Worm (Caenorhabditis elegans) whole organism, L4 larva: Measurements from ENCODE around the gene spp-22.
A peak's percentile ranks its signal among the peaks of the same experiment; 100 is the strongest.

Source experiments
- F10B5.3 ChIP-seq: sonication (generic microtip); optimal IDR thresholded peaks from 2 replicates; lab custom pipeline; 2016; ENCODE audit warnings: mild to moderate bottlenecking, missing genetic modification characterization, missing compliant biosample characterization
- F26F4.8 ChIP-seq: fragments of 200-800 bp; sonication (Bioruptor generic); conservative IDR thresholded peaks from 2 replicates; pipeline ENCODE4 v1.3.6; 2022; ENCODE audit warnings: missing genetic modification characterization, missing compliant biosample characterization
- F44E2.7 ChIP-seq: fragments of 200-800 bp; sonication (Bioruptor generic); IDR thresholded peaks from 2 replicates; pipeline ENCODE4 v2.1.2; 2022; ENCODE audit warnings: missing genetic modification characterization, missing compliant biosample characterization
- F49E8.2 ChIP-seq: sonication (generic microtip); optimal IDR thresholded peaks from 2 replicates; lab custom pipeline; 2016; ENCODE audit warnings: missing compliant biosample characterization, mild to moderate bottlenecking, missing genetic modification characterization, borderline replicate concordance
- R02D3.7 ChIP-seq: fragments of 150-350 bp; sonication (generic microtip); optimal IDR thresholded peaks from 3 replicates; lab custom pipeline; 2014; ENCODE audit warnings: missing biosample characterization, missing genetic modification characterization
- T20F7.1 ChIP-seq: fragments of 200-800 bp; sonication (Bioruptor generic); optimal IDR thresholded peaks from 2 replicates; lab custom pipeline; 2018; ENCODE audit warnings: mild to moderate bottlenecking, missing genetic modification characterization, missing compliant biosample characterization
- ZK337.2 ChIP-seq: fragments of 200-800 bp; sonication (Bioruptor generic); IDR thresholded peaks from 2 replicates; pipeline ENCODE4 v1.3.6; 2022; ENCODE audit warnings: missing genetic modification reagents, missing genetic modification characterization, missing compliant biosample characterization
- aha-1 ChIP-seq: fragments of 150-350 bp; peaks from one replicate; lab custom pipeline; 2014; ENCODE audit warnings: missing biosample characterization, missing genetic modification characterization
- ceh-82 ChIP-seq: sonication (generic microtip); optimal IDR thresholded peaks from 2 replicates; lab custom pipeline; 2017; ENCODE audit warnings: missing biosample characterization, missing genetic modification characterization
- daf-16 ChIP-seq, 3 experiments: sonication (generic microtip); optimal IDR thresholded peaks; 2 replicates each; lab custom pipeline; 2016 to 2017; ENCODE audit warnings: missing genetic modification characterization in 3 of 3, missing genetic modification reagents in 3 of 3, mild to moderate bottlenecking in 2 of 3, missing compliant biosample characterization in 2 of 3, missing biosample characterization in 1 of 3, moderate library complexity in 1 of 3
- dpl-1 ChIP-seq: fragments of 150-350 bp; optimal IDR thresholded peaks from 2 replicates; lab custom pipeline; 2014; ENCODE audit warnings: missing biosample characterization, missing genetic modification reagents, missing genetic modification characterization
- dve-1 ChIP-seq: sonication (generic microtip); optimal IDR thresholded peaks from 2 replicates; lab custom pipeline; 2017; ENCODE audit warnings: antibody characterized with exemption, mild to moderate bottlenecking, missing genetic modification characterization, missing compliant biosample characterization; ENCODE audit not compliant: insufficient read depth
- fkh-10 ChIP-seq: fragments of 150-350 bp; optimal IDR thresholded peaks from 2 replicates; lab custom pipeline; 2014; ENCODE audit warnings: missing biosample characterization, missing genetic modification reagents, missing genetic modification characterization
- hif-1 ChIP-seq, 2 experiments: sonication (generic microtip); optimal IDR thresholded peaks; 2 replicates each; lab custom pipeline; 2016 to 2017; ENCODE audit warnings: missing compliant biosample characterization in 2 of 2, missing genetic modification characterization in 2 of 2, missing genetic modification reagents in 2 of 2, missing genotype in 2 of 2, mild to moderate bottlenecking in 1 of 2
- lim-7 ChIP-seq: fragments of 200-800 bp; sonication (Bioruptor generic); IDR thresholded peaks from 2 replicates; pipeline ENCODE4 v1.3.6; 2022; ENCODE audit warnings: missing genetic modification characterization, missing compliant biosample characterization
- lin-1 ChIP-seq: fragments of 200-800 bp; sonication (Bioruptor generic); IDR thresholded peaks from 2 replicates; pipeline ENCODE4 v1.3.6; 2022; ENCODE audit warnings: missing genetic modification reagents, missing genetic modification characterization, missing compliant biosample characterization
- mxl-2 ChIP-seq: fragments of 200-800 bp; sonication (Bioruptor generic); conservative IDR thresholded peaks from 2 replicates; pipeline ENCODE4 v1.3.6; 2022; ENCODE audit warnings: missing genetic modification reagents, missing genetic modification characterization, missing compliant biosample characterization
- nhr-11 ChIP-seq: fragments of 150-350 bp; optimal IDR thresholded peaks from 2 replicates; lab custom pipeline; 2014; ENCODE audit warnings: missing biosample characterization, missing genetic modification characterization
- pqm-1 ChIP-seq: sonication (generic microtip); optimal IDR thresholded peaks from 2 replicates; lab custom pipeline; 2017; ENCODE audit warnings: missing biosample characterization, missing genetic modification characterization
- tra-1 ChIP-seq: fragments of 200-800 bp; sonication (Bioruptor generic); IDR thresholded peaks from 2 replicates; pipeline ENCODE4 v1.3.6; 2022; ENCODE audit warnings: missing genetic modification reagents, missing genetic modification characterization, missing compliant biosample characterization
- unc-130 ChIP-seq: sonication (generic microtip); optimal IDR thresholded peaks from 2 replicates; lab custom pipeline; 2016; ENCODE audit warnings: missing genetic modification reagents, missing genetic modification characterization, missing compliant biosample characterization
- unc-62 ChIP-seq, 3 experiments: fragments of 150-350 bp in 1 of 3; sonication (generic microtip); optimal IDR thresholded peaks in 2 of 3; peaks in 1 of 3; 1 replicate in 1 of 3; 2 replicates in 2 of 3; lab custom pipeline; 2014 to 2017; ENCODE audit warnings: missing biosample characterization in 3 of 3, missing genetic modification characterization in 3 of 3, missing genetic modification reagents in 3 of 3, missing genotype in 1 of 3
- ztf-7 ChIP-seq: fragments of 150-350 bp; optimal IDR thresholded peaks from 2 replicates; lab custom pipeline; 2014; ENCODE audit warnings: missing biosample characterization, missing genetic modification characterization

spp-22 gene

DNA sequence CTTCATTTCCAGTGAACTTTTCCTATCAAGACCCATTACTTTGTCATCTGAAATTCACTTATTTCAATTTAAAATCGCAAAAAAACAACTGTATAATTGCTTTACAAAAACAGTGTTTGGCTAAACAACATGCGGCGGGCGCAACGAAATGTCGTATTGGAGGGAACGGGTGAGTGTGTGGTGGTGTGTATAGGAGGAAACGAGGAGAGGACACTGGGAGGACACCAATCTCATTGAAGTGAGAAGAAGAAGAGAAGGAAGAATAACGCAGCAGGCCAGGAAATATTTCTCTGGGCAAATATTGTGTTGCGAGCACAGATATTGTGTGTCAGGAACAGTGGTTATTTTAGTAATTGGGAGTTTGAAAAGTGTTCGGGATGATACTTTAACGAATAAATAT is 43.1 kb downstream of the spp-22 start, which contains the start of gene F46H5.4 (continued):
- TF ChIP-seq fkh-10 (GFP tag; lab: Kevin White, UChicago), result no peak
- no peak for TF ChIP-seq ZK337.2 (GFP tag; lab: Robert Waterston, UW)
- TF ChIP-seq F26F4.8 (GFP tag; lab: Robert Waterston, UW), result no peak
- no peak for TF ChIP-seq ztf-7 (tag; lab: Kevin White, UChicago)
- TF ChIP-seq T20F7.1, result peak; percentile 88
- no peak for TF ChIP-seq F49E8.2
- TF ChIP-seq lin-1, result no peak
- TF ChIP-seq tra-1 (GFP tag; lab: Robert Waterston, UW), result no peak
- TF ChIP-seq nhr-11 (tag; lab: Kevin White, UChicago), result no peak
- TF ChIP-seq ceh-82 (tag; lab: Kevin White, UChicago), result no peak
- TF ChIP-seq F10B5.3 (tag; lab: Kevin White, UChicago), result no peak
- no peak for TF ChIP-seq F44E2.7 (GFP tag; lab: Robert Waterston, UW)
- no peak for TF ChIP-seq unc-62 (GFP tag; optimal IDR thresholded peaks at IDR 0.05 in 1 of 2; lab: Kevin White, UChicago)
- no peak for TF ChIP-seq unc-62 (tag; optimal IDR thresholded peaks at IDR 0.05; lab: Kevin White, UChicago)

DNA sequence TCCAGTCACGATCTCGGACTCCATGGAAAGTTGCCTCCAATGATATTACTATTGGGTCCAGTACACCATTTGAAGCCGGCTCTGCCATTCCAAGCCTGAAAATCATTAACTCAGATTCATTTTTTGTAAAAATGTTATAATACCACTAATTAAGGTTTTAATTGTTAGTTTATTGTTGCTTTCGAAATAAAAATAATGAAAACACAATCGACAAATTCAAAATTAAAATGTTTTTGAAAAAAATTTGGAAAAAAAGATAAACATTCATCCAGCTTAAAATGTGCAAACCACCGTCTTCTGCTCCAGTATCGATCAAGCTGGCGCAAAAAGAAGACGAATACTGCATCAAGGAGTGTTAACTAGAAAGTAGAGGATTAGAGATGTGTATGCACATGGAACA is 45.4 kb downstream of the spp-22 start, which contains the start of gene F46H5.5:
Gene F46H5.5 (minus strand): TSS at position 101 of the 400 bp plus-strand sequence.
- TF ChIP-seq lim-7 (GFP tag; lab: Robert Waterston, UW) (no peak), dpl-1 (no peak), ztf-7 (tag; lab: Kevin White, UChicago) (no peak), mxl-2 (GFP tag; lab: Robert Waterston, UW) (no peak), R02D3.7 (tag; lab: Kevin White, UChicago) (no peak)

DNA sequence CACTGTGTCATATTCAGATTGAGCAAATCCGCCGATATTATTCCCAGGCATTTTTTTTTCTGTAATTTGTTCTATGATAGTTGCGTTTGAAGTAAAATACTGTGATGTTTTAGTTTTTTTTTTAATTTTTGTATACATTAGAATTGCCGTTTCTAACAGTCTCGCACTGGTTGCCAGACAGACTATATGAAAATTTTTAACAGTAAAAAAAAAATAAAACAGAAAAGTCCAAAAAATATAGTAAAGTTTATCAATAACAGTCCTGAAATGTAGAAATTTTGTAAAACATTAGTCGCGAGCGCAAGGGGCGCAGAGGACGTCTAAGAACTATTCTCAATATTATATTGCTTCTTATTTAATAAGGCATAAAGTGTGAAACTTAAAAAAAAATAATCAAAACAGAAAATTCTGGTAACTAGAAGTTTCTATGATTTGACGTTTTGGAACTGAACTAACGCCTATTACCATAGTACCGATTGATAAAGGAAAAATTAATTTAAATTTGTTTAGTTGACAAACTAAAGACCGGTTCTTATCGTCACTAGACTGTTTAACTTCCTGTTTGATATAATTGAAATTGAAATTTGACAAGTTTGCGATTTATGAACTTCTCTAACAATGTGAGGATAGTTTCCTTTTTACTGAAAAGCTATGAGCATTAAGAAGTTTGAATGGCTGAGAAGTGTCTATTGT is 49.0 kb downstream of the spp-22 start, which contains the start of gene lact-1:
Gene lact-1 (minus strand): TSS at position 51 of the 693 bp plus-strand sequence.
- peak; percentile 27 for TF ChIP-seq dve-1
- no peak for TF ChIP-seq daf-16 (GFP tag; optimal IDR thresholded peaks at IDR 0.05; lab: Kevin White, UChicago)
- TF ChIP-seq daf-16 (tag; optimal IDR thresholded peaks at IDR 0.05; lab: Kevin White, UChicago), result peak; percentile 61
- TF ChIP-seq hif-1 (tag; optimal IDR thresholded peaks at IDR 0.05; lab: Kevin White, UChicago), result no peak
- peak; percentile 38 for TF ChIP-seq pqm-1 (tag; lab: Kevin White, UChicago)
- TF ChIP-seq aha-1 (tag; lab: Kevin White, UChicago), result peak; percentile 55
- TF ChIP-seq unc-130 (GFP tag; lab: Kevin White, UChicago), result no peak
- peak; percentile 32 for TF ChIP-seq T20F7.1
